Fruit fly (Drosophila melanogaster): ENCODE data around the gene unc80.

Gene unc80

dm6 chr3R:27636720-27637119, 25.5 kb upstream of the unc80 start (continued):
- TF ChIP-seq CG6175 (GFP tag; IDR thresholded peaks at IDR 0.05), result 0 out of 3 replicates have a peak, but pooled peaks have one; percentile 11
- TF ChIP-seq CG3065 (GFP tag; optimal IDR thresholded peaks at IDR 0.05), result peak; percentile 39
- TF ChIP-seq tll (GFP tag; optimal IDR thresholded peaks at IDR 0.05), result no peak
- TF ChIP-seq HLH4C (GFP tag; IDR thresholded peaks at IDR 0.05; ENCODE audit: partially characterized antibody), result no peak
- TF ChIP-seq inv (GFP tag; IDR thresholded peaks at IDR 0.05; ENCODE audit: partially characterized antibody), result no peak
- no peak for TF ChIP-seq CG15011 (GFP tag; optimal IDR thresholded peaks at IDR 0.05)
- TF ChIP-seq Chrac-16 (GFP tag; optimal IDR thresholded peaks at IDR 0.05), result no peak
- TF ChIP-seq pnt (GFP tag; optimal IDR thresholded peaks at IDR 0.05), result no peak
- TF ChIP-seq CG12659 (GFP tag; optimal IDR thresholded peaks at IDR 0.05), result no peak
- TF ChIP-seq Blimp-1 (GFP tag; optimal IDR thresholded peaks at IDR 0.05), result no peak
- no peak for TF ChIP-seq B-H1 (GFP tag; IDR thresholded peaks at IDR 0.05)
- TF ChIP-seq cg (GFP tag; optimal IDR thresholded peaks at IDR 0.05), result peak; percentile 28

dm6 chr3R:27637264-27637860, 24.9 kb upstream of the unc80 start:
- TF ChIP-seq H2.0 (GFP tag; IDR thresholded peaks at IDR 0.05), result 0 out of 2 replicates have a peak, but pooled peaks have one; percentile 3
- no peak for TF ChIP-seq CG11560 (tag; IDR thresholded peaks at IDR 0.05)
- no peak for TF ChIP-seq BtbVII (GFP tag; optimal IDR thresholded peaks at IDR 0.05)
- TF ChIP-seq grau (tag; optimal IDR thresholded peaks at IDR 0.05), result peak; percentile 51
- no peak for TF ChIP-seq CG10431 (GFP tag; optimal IDR thresholded peaks at IDR 0.05)

dm6 chr3R:27643080-27643479, 19.2 kb upstream of the unc80 start:
- TF ChIP-seq trem (tag; optimal IDR thresholded peaks at IDR 0.05) (no peak), Ets65A (GFP tag) (peak; percentile 19), CG18599 (GFP tag; optimal IDR thresholded peaks at IDR 0.05) (no peak), CG17612 (GFP tag; IDR thresholded peaks at IDR 0.05) (peak; percentile 89), CG13296 (GFP tag; optimal IDR thresholded peaks at IDR 0.05) (no peak), eve (GFP tag; optimal IDR thresholded peaks at IDR 0.05) (no peak), CG2889 (GFP tag; IDR thresholded peaks at IDR 0.05) (no peak), Lhr (GFP tag; optimal IDR thresholded peaks at IDR 0.05) (no peak), CG8290 (GFP tag; optimal IDR thresholded peaks at IDR 0.05) (peak; percentile 76), CG8290 (tag; optimal IDR thresholded peaks at IDR 0.05) (peak in 1 of 2 experiments; percentile 87), CG13775 (GFP tag; optimal IDR thresholded peaks at IDR 0.05) (no peak)

dm6 chr3R:27647817-27648216, 14.4 kb upstream of the unc80 start:
- TF ChIP-seq Hr39 (optimal IDR thresholded peaks at IDR 0.05), result peak; percentile 15
- no peak for TF ChIP-seq CG6689 (GFP tag; IDR thresholded peaks at IDR 0.05)
- no peak for TF ChIP-seq CG33557 (GFP tag; optimal IDR thresholded peaks at IDR 0.05)
- TF ChIP-seq Dfd (GFP tag; optimal IDR thresholded peaks at IDR 0.05), result peak in 1 of 2 experiments; percentile 80
- TF ChIP-seq CG30403 (GFP tag; optimal IDR thresholded peaks at IDR 0.05), result no peak

- TF ChIP-seq Bteb2 (GFP tag; optimal IDR thresholded peaks at IDR 0.05) (no peak), emc (GFP tag; optimal IDR thresholded peaks at IDR 0.05) (no peak), btn (GFP tag; optimal IDR thresholded peaks at IDR 0.05) (no peak), gfzf (GFP tag; optimal IDR thresholded peaks at IDR 0.05) (no peak), sisA (GFP tag; IDR thresholded peaks at IDR 0.05) (no peak), insv (GFP tag; optimal IDR thresholded peaks at IDR 0.05) (no peak), fd102C (GFP tag; optimal IDR thresholded peaks at IDR 0.05) (no peak), Dref (GFP tag; IDR thresholded peaks at IDR 0.05) (no peak), Ets97D (GFP tag; optimal IDR thresholded peaks at IDR 0.05) (no peak), CG7987 (GFP tag; optimal IDR thresholded peaks at IDR 0.05) (no peak), CG8478 (optimal IDR thresholded peaks at IDR 0.05) (peak; percentile 59), Tbp (GFP tag; optimal IDR thresholded peaks at IDR 0.05) (no peak), Bgb (GFP tag; IDR thresholded peaks at IDR 0.05; ENCODE audit: partially characterized antibody) (no peak), Dek (tag; optimal IDR thresholded peaks at IDR 0.05) (peak; percentile 22)
These were observed 10.5 kb upstream of the unc80 start for dm6 chr3R:27651710-27652109.

All from whole organism, embryonic.